Worm (Caenorhabditis elegans) whole organism, late embryonic: ENCODE measurements around the gene hsd-2.

ENCODE experiments used
- C08G9.2 ChIP-seq: sonication (generic microtip); optimal IDR thresholded peaks from 2 replicates; lab custom pipeline; 2016; ENCODE audit warnings: mild to moderate bottlenecking, missing genetic modification characterization, moderate library complexity, missing compliant biosample characterization
- F13H6.1 ChIP-seq: sonication (generic microtip); optimal IDR thresholded peaks from 2 replicates; lab custom pipeline; 2016; ENCODE audit warnings: missing genetic modification characterization, missing compliant biosample characterization
- T23F11.4 ChIP-seq: fragments of 200-800 bp; sonication (Bioruptor generic); optimal IDR thresholded peaks from 2 replicates; lab custom pipeline; 2018; ENCODE audit warnings: mild to moderate bottlenecking, missing genetic modification characterization, missing compliant biosample characterization
- ama-1 ChIP-seq: fragments of 150-350 bp; optimal IDR thresholded peaks from 2 replicates; lab custom pipeline; 2014
- ceh-14 ChIP-seq: sonication (generic microtip); optimal IDR thresholded peaks from 2 replicates; lab custom pipeline; 2016; ENCODE audit warnings: missing genotype, missing genetic modification characterization, missing compliant biosample characterization
- ceh-18 ChIP-seq: sonication (generic microtip); optimal IDR thresholded peaks from 2 replicates; lab custom pipeline; 2016; ENCODE audit warnings: missing genetic modification characterization, missing compliant biosample characterization
- ceh-2 ChIP-seq: sonication (generic microtip); optimal IDR thresholded peaks from 2 replicates; lab custom pipeline; 2016; ENCODE audit warnings: missing genotype, missing genetic modification characterization, missing compliant biosample characterization
- ceh-22 ChIP-seq: sonication (generic microtip); optimal IDR thresholded peaks from 2 replicates; lab custom pipeline; 2017; ENCODE audit warnings: missing biosample characterization, missing genetic modification characterization
- ceh-24 ChIP-seq: sonication (generic microtip); optimal IDR thresholded peaks from 2 replicates; lab custom pipeline; 2016; ENCODE audit warnings: mild to moderate bottlenecking, missing genetic modification characterization, missing compliant biosample characterization
- ceh-30 ChIP-seq: fragments of 150-350 bp; optimal IDR thresholded peaks from 2 replicates; lab custom pipeline; 2014; ENCODE audit warnings: missing biosample characterization, missing genetic modification characterization
- ceh-31 ChIP-seq: sonication (generic microtip); optimal IDR thresholded peaks from 2 replicates; lab custom pipeline; 2016; ENCODE audit warnings: missing genetic modification characterization, missing compliant biosample characterization
- ceh-34 ChIP-seq: sonication (generic microtip); optimal IDR thresholded peaks from 2 replicates; lab custom pipeline; 2016; ENCODE audit warnings: mild to moderate bottlenecking, missing genetic modification characterization, missing compliant biosample characterization
- ceh-48 ChIP-seq: sonication (generic microtip); optimal IDR thresholded peaks from 2 replicates; lab custom pipeline; 2016; ENCODE audit warnings: missing genetic modification characterization, inconsistent platforms, missing compliant biosample characterization
- elt-4 ChIP-seq: sonication (generic microtip); optimal IDR thresholded peaks from 2 replicates; lab custom pipeline; 2016; ENCODE audit warnings: missing genetic modification characterization, missing compliant biosample characterization
- fax-1 ChIP-seq: sonication (generic microtip); optimal IDR thresholded peaks from 2 replicates; lab custom pipeline; 2016; ENCODE audit warnings: missing genotype, missing genetic modification characterization, missing compliant biosample characterization
- fkh-10 ChIP-seq: fragments of 150-350 bp; optimal IDR thresholded peaks from 2 replicates; lab custom pipeline; 2014; ENCODE audit warnings: missing biosample characterization, missing genetic modification reagents, missing genetic modification characterization
- hlh-15 ChIP-seq: sonication (generic microtip); optimal IDR thresholded peaks from 2 replicates; lab custom pipeline; 2016; ENCODE audit warnings: missing genetic modification characterization, missing compliant biosample characterization
- hlh-30 ChIP-seq: sonication (generic microtip); optimal IDR thresholded peaks from 2 replicates; lab custom pipeline; 2017; ENCODE audit warnings: antibody characterized with exemption, missing genetic modification characterization, missing compliant biosample characterization; ENCODE audit not compliant: insufficient read depth
- hlh-6 ChIP-seq: sonication (generic microtip); optimal IDR thresholded peaks from 2 replicates; lab custom pipeline; 2016; ENCODE audit warnings: missing genotype, missing genetic modification characterization, missing compliant biosample characterization
- lim-6 ChIP-seq: sonication (generic microtip); optimal IDR thresholded peaks from 2 replicates; lab custom pipeline; 2016; ENCODE audit warnings: missing genetic modification characterization, missing compliant biosample characterization
- lin-11 ChIP-seq: fragments of 200-800 bp; sonication (Bioruptor generic); optimal IDR thresholded peaks from 2 replicates; lab custom pipeline; 2018; ENCODE audit warnings: mild to moderate bottlenecking, missing genetic modification characterization, missing compliant biosample characterization
- mec-3 ChIP-seq: sonication (generic microtip); optimal IDR thresholded peaks from 2 replicates; lab custom pipeline; 2016; ENCODE audit warnings: borderline replicate concordance, missing genetic modification characterization, missing compliant biosample characterization
- nfya-1 ChIP-seq: sonication (generic microtip); optimal IDR thresholded peaks from 2 replicates; lab custom pipeline; 2017; ENCODE audit warnings: missing genetic modification characterization, mild to moderate bottlenecking, missing compliant biosample characterization, antibody characterized with exemption, moderate library complexity
- nhr-11 ChIP-seq: fragments of 150-350 bp; optimal IDR thresholded peaks from 2 replicates; lab custom pipeline; 2014; ENCODE audit warnings: missing biosample characterization, missing genetic modification characterization
- nhr-232 ChIP-seq: sonication (generic microtip); optimal IDR thresholded peaks from 2 replicates; lab custom pipeline; 2016; ENCODE audit warnings: missing genetic modification characterization, missing compliant biosample characterization
- npax-4 ChIP-seq: sonication (generic microtip); optimal IDR thresholded peaks from 2 replicates; lab custom pipeline; 2016; ENCODE audit warnings: missing genetic modification characterization, missing compliant biosample characterization
- odd-2 ChIP-seq: sonication (generic microtip); optimal IDR thresholded peaks from 2 replicates; lab custom pipeline; 2017; ENCODE audit warnings: antibody characterized with exemption, mild to moderate bottlenecking, missing genetic modification characterization, missing compliant biosample characterization
- pat-9 ChIP-seq: fragments of 200-800 bp; sonication (Bioruptor generic); optimal IDR thresholded peaks from 2 replicates; lab custom pipeline; 2018; ENCODE audit warnings: mild to moderate bottlenecking, missing genetic modification characterization, moderate library complexity, missing compliant biosample characterization
- pha-2 ChIP-seq: sonication (generic microtip); optimal IDR thresholded peaks from 2 replicates; lab custom pipeline; 2017; ENCODE audit warnings: mild to moderate bottlenecking, missing genetic modification characterization, missing compliant biosample characterization
- ref-2 ChIP-seq: sonication (generic microtip); optimal IDR thresholded peaks from 2 replicates; lab custom pipeline; 2016; ENCODE audit warnings: missing genetic modification characterization, missing compliant biosample characterization
- rnt-1 ChIP-seq: sonication (generic microtip); optimal IDR thresholded peaks from 2 replicates; lab custom pipeline; 2016; ENCODE audit warnings: missing genetic modification characterization, missing compliant biosample characterization
- sdc-2 ChIP-seq: sonication (generic microtip); optimal IDR thresholded peaks from 2 replicates; lab custom pipeline; 2016; ENCODE audit warnings: missing genotype, missing genetic modification characterization, missing compliant biosample characterization
- sox-2 ChIP-seq: fragments of 200-800 bp; sonication (Bioruptor generic); IDR thresholded peaks from 2 replicates; pipeline ENCODE4 v1.3.6; 2022; ENCODE audit warnings: missing genetic modification reagents, missing genetic modification characterization, missing compliant biosample characterization
- sox-4 ChIP-seq: sonication (generic microtip); optimal IDR thresholded peaks from 2 replicates; lab custom pipeline; 2017; ENCODE audit warnings: mild to moderate bottlenecking, missing genetic modification characterization, inconsistent platforms, missing compliant biosample characterization
- syd-9 ChIP-seq: sonication (generic microtip); optimal IDR thresholded peaks from 2 replicates; lab custom pipeline; 2016; ENCODE audit warnings: mild to moderate bottlenecking, missing genetic modification characterization, moderate library complexity, missing compliant biosample characterization
- tbx-2 ChIP-seq: sonication (generic microtip); optimal IDR thresholded peaks from 2 replicates; lab custom pipeline; 2016; ENCODE audit warnings: missing genetic modification characterization, missing compliant biosample characterization
- ttx-3 ChIP-seq: sonication (generic microtip); optimal IDR thresholded peaks from 2 replicates; lab custom pipeline; 2016; ENCODE audit warnings: missing genetic modification reagents, missing genetic modification characterization, missing compliant biosample characterization
- unc-3 ChIP-seq, 2 experiments: fragments of 200-800 bp in 1 of 2; sonication (Bioruptor generic) in 1 of 2; sonication (generic microtip) in 1 of 2; conservative IDR thresholded peaks in 1 of 2; optimal IDR thresholded peaks in 1 of 2; 2 replicates each; pipeline versions ENCODE4 v1.3.6 to Lab custom; 2016 to 2022; ENCODE audit warnings: missing compliant biosample characterization in 2 of 2, missing genetic modification characterization in 2 of 2, missing genetic modification reagents in 1 of 2
- unc-42 ChIP-seq: sonication (generic microtip); optimal IDR thresholded peaks from 2 replicates; lab custom pipeline; 2016; ENCODE audit warnings: missing genotype, missing genetic modification characterization, missing compliant biosample characterization
- unc-55 ChIP-seq: sonication (generic microtip); optimal IDR thresholded peaks from 2 replicates; lab custom pipeline; 2017; ENCODE audit warnings: missing biosample characterization, missing genetic modification reagents, missing genetic modification characterization
- zip-5 ChIP-seq: sonication (generic microtip); optimal IDR thresholded peaks from 2 replicates; lab custom pipeline; 2016; ENCODE audit warnings: missing genetic modification characterization, missing compliant biosample characterization
- ztf-16 ChIP-seq: sonication (generic microtip); optimal IDR thresholded peaks from 2 replicates; lab custom pipeline; 2017; ENCODE audit warnings: missing genetic modification characterization, missing compliant biosample characterization

The hsd-2 gene

DNA sequence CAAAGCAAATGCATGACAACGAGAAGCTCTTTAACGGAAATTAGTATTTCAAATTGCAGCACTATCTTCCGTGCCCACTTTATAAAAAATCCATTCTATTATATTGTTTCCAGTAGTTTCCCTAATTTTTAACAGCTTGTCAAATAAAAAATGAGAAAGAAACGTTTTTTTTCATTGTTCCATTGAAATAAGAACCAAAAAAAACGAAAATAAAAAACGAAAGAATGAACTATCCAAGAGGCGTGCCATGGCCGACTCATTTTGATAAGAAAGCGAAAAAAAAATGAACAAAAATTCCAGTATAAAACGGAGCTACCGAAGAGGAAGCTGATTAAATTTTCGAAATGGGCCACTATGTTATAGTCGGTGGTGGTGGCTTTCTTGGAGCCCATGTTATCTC, at the start of gene hsd-2:
hsd-2 (plus strand) TSS at position 301 of the 400 bp plus-strand sequence.
- TF ChIP-seq sox-2 (GFP tag; lab: Robert Waterston, UW), result no peak
- no peak for TF ChIP-seq tbx-2
- TF ChIP-seq unc-3 (GFP tag; conservative IDR thresholded peaks at IDR 0.05; lab: Robert Waterston, UW), result no peak
- TF ChIP-seq unc-3 (tag; optimal IDR thresholded peaks at IDR 0.05; lab: Kevin White, UChicago), result no peak
- TF ChIP-seq ztf-16 (tag; lab: Kevin White, UChicago), result no peak
- no peak for TF ChIP-seq ceh-24 (tag; lab: Kevin White, UChicago)
- TF ChIP-seq ceh-30 (tag; lab: Kevin White, UChicago), result no peak
- no peak for TF ChIP-seq zip-5 (tag; lab: Kevin White, UChicago)
- TF ChIP-seq nhr-11 (tag; lab: Kevin White, UChicago), result no peak

DNA sequence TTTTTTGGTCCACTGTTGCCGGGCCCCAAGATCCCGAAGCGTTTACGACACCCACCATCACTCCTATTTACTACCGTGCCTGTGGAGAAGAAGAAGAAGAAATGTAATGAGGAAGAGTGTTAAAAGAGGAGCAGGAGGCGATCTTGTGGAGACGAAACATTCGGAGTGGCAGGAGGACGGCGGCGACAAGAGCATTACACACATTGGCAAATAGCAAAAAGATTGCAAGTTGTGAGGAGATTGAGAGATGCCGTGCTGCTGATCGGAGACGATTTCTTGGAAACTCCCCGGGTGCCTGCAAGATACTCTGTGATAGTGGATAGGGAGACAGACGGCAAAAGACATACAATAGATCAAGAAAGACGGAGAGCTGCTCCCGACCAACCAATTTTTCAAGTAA, 47.8 kb upstream of the hsd-2 start, which contains the start of gene M03F4.4:
M03F4.4 (minus strand) TSS at position 160 of the 400 bp plus-strand sequence.
- TF ChIP-seq ceh-22, result no peak
- no peak for TF ChIP-seq hlh-15 (tag; lab: Kevin White, UChicago)
- TF ChIP-seq ceh-34 (tag; lab: Kevin White, UChicago), result peak; percentile 25
- peak; percentile 81 for TF ChIP-seq rnt-1 (tag; lab: Kevin White, UChicago)
- TF ChIP-seq tbx-2, result peak; percentile 53
- TF ChIP-seq C08G9.2, result peak; percentile 26
- peak; percentile 13 for TF ChIP-seq ceh-31
- no peak for TF ChIP-seq odd-2 (tag; lab: Kevin White, UChicago)
- peak; percentile 59 for TF ChIP-seq pat-9 (tag; lab: Kevin White, UChicago)
- TF ChIP-seq fax-1 (tag; lab: Kevin White, UChicago), result no peak
- peak; percentile 51 for TF ChIP-seq F13H6.1 (tag; lab: Kevin White, UChicago)
- TF ChIP-seq hlh-6, result peak; percentile 10
- TF ChIP-seq lim-6, result no peak
- peak; percentile 93 for TF ChIP-seq ceh-18
- peak; percentile 1 for TF ChIP-seq sdc-2
- TF ChIP-seq ceh-48 (tag; lab: Kevin White, UChicago), result no peak
- peak; percentile 50 for TF ChIP-seq unc-55 (GFP tag; lab: Kevin White, UChicago)
- peak; percentile 24 for TF ChIP-seq nhr-11 (tag; lab: Kevin White, UChicago)
- TF ChIP-seq nfya-1, result peak; percentile 30
- TF ChIP-seq fkh-10 (GFP tag; lab: Kevin White, UChicago), result no peak
- no peak for TF ChIP-seq mec-3 (tag; lab: Kevin White, UChicago)
- no peak for TF ChIP-seq ceh-30 (tag; lab: Kevin White, UChicago)
- no peak for TF ChIP-seq unc-3 (GFP tag; conservative IDR thresholded peaks at IDR 0.05; lab: Robert Waterston, UW)
- no peak for TF ChIP-seq unc-3 (tag; optimal IDR thresholded peaks at IDR 0.05; lab: Kevin White, UChicago)
- no peak for TF ChIP-seq ama-1
- TF ChIP-seq, all 69 proteins: peak for 13

DNA sequence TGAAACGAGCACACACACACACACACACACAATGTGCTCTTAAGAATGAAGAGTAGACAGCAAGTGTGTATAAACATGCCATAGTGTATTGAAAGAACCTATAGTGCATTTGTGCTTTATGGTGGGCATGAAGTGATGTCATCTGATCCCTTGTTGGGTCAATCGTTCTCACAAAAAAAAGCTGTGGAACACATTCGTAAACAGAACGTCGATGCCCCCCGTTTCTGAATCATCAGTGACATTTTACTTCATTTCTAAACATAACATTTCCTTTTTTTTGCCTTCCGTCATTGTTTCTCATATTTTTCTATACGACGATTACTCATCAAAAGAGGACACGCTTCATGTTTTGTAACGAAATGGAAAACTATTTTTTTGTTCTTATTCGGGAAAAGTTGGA, 46.1 kb upstream of the hsd-2 start:
- no peak for TF ChIP-seq sox-4 (tag; lab: Kevin White, UChicago)
- TF ChIP-seq, all 69 proteins: peak for 0

DNA sequence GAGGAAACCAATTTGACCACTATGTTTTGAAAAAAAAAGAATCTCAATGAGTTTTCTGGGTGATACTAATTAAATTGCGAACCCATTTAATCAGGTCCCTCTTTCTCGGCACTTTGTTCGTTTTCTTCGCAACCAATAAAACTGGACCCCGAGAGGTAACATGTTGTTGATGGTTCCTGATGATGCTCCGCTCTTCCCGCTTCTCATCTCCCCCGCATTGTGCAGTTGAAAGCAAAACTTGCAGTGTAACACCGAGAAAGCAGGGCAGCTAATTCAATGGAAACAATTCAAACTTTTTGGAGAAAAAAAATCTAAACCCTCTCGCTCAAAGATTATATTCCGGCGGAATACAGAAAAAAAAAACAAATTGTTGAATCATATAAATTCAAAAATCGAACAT, 45.6 kb upstream of the hsd-2 start:
- TF ChIP-seq ttx-3 (tag; lab: Kevin White, UChicago) (no peak), nfya-1 (peak; percentile 7), T23F11.4 (no peak), unc-3 (GFP tag; conservative IDR thresholded peaks at IDR 0.05; lab: Robert Waterston, UW) (no peak), unc-3 (tag; optimal IDR thresholded peaks at IDR 0.05; lab: Kevin White, UChicago) (no peak), lim-6 (no peak), unc-42 (tag; lab: Kevin White, UChicago) (no peak)

DNA sequence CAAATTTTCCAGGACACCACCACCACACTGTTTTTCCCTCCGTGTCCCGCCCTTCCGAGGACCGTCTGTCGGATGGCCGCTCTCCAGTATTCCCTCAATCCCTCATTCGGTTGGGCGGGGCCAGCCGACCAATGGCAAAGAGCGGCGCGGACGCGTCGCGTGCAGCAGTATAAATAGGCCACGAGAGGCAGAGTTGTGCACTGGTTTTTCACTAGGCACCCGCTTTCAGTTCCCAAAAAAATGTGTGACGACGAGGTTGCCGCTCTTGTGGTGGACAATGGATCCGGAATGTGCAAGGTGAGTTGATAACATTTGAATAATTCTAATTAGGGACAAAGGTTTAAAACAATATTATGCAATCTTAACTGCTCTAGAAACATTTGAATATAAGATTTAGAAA, 44.6 kb upstream of the hsd-2 start, which contains the start of gene act-4:
act-4 (plus strand) TSS at position 200 of the 400 bp plus-strand sequence.
- TF ChIP-seq ceh-18, result peak; percentile 49
- peak; percentile 56 for TF ChIP-seq ceh-34 (tag; lab: Kevin White, UChicago)
- no peak for TF ChIP-seq pat-9 (tag; lab: Kevin White, UChicago)
- peak; percentile 42 for TF ChIP-seq sdc-2
- peak; percentile 28 for TF ChIP-seq syd-9 (tag; lab: Kevin White, UChicago)
- peak; percentile 100 for TF ChIP-seq nfya-1
- TF ChIP-seq ref-2 (tag; lab: Kevin White, UChicago), result peak; percentile 39
- peak; percentile 46 for TF ChIP-seq ceh-31
- TF ChIP-seq ceh-14 (tag; lab: Kevin White, UChicago), result peak; percentile 11
- no peak for TF ChIP-seq hlh-6
- peak; percentile 18 for TF ChIP-seq ama-1
- peak; percentile 43 for TF ChIP-seq hlh-30 (tag; lab: Kevin White, UChicago)
- peak; percentile 9 for TF ChIP-seq ceh-48 (tag; lab: Kevin White, UChicago)
- peak; percentile 45 for TF ChIP-seq tbx-2
- TF ChIP-seq ceh-2 (tag; lab: Kevin White, UChicago), result peak; percentile 2
- peak; percentile 13 for TF ChIP-seq unc-42 (tag; lab: Kevin White, UChicago)
- no peak for TF ChIP-seq lin-11 (tag; lab: Kevin White, UChicago)
- TF ChIP-seq nhr-232 (tag; lab: Kevin White, UChicago), result no peak
- peak; percentile 15 for TF ChIP-seq F13H6.1 (tag; lab: Kevin White, UChicago)
- peak; percentile 29 for TF ChIP-seq rnt-1 (tag; lab: Kevin White, UChicago)
- no peak for TF ChIP-seq ztf-16 (tag; lab: Kevin White, UChicago)
- TF ChIP-seq pha-2, result no peak
- TF ChIP-seq elt-4 (tag; lab: Kevin White, UChicago), result peak; percentile 13
- TF ChIP-seq npax-4 (tag; lab: Kevin White, UChicago), result no peak
